Worm (Caenorhabditis elegans) whole organism, midembryonic: ENCODE measurements around the gene rib-1.

Source experiments
- T22C8.4 ChIP-seq: fragments of 200-800 bp; sonication (Bioruptor generic); IDR thresholded peaks from 2 replicates; pipeline ENCODE4 v1.3.6; 2022; ENCODE audit warnings: missing genetic modification characterization, missing compliant biosample characterization
- cog-1 ChIP-seq: sonication (generic microtip); optimal IDR thresholded peaks from 2 replicates; lab custom pipeline; 2016; ENCODE audit warnings: missing genetic modification characterization, missing compliant biosample characterization
- flt-1 ChIP-seq: fragments of 200-800 bp; sonication (Bioruptor generic); IDR thresholded peaks from 2 replicates; pipeline ENCODE4 v1.3.6; 2022; ENCODE audit warnings: missing genetic modification characterization, missing compliant biosample characterization
- klf-2 ChIP-seq: fragments of 200-800 bp; sonication (Bioruptor generic); conservative IDR thresholded peaks from 2 replicates; pipeline ENCODE4 v1.3.6; 2022; ENCODE audit warnings: missing genetic modification reagents, missing genetic modification characterization, missing compliant biosample characterization
- med-1 ChIP-seq: sonication (generic microtip); optimal IDR thresholded peaks from 2 replicates; lab custom pipeline; 2017; ENCODE audit warnings: missing genetic modification characterization, mild to moderate bottlenecking, missing compliant biosample characterization, antibody characterized with exemption, missing genetic modification reagents; ENCODE audit not compliant: insufficient read depth
- ref-1 ChIP-seq: fragments of 200-800 bp; sonication (Bioruptor generic); conservative IDR thresholded peaks from 2 replicates; pipeline ENCODE4 v1.3.6; 2022; ENCODE audit warnings: missing genetic modification reagents, missing genetic modification characterization, missing compliant biosample characterization
- tab-1 ChIP-seq: fragments of 200-800 bp; sonication (Bioruptor generic); IDR thresholded peaks from 2 replicates; pipeline ENCODE4 v1.3.6; 2022; ENCODE audit warnings: missing genetic modification characterization, missing compliant biosample characterization
- ztf-23 ChIP-seq: fragments of 200-800 bp; sonication (Bioruptor generic); IDR thresholded peaks from 2 replicates; pipeline ENCODE4 v1.3.6; 2022; ENCODE audit warnings: missing genetic modification reagents, missing genetic modification characterization, missing compliant biosample characterization
- ztf-29 ChIP-seq: fragments of 200-800 bp; sonication (Bioruptor generic); IDR thresholded peaks from 2 replicates; pipeline ENCODE4 v1.3.6; 2022; ENCODE audit warnings: missing genetic modification reagents, missing genetic modification characterization, missing compliant biosample characterization

rib-1 gene

ce11 chrIV:11593415-11594190 is 15.0 kb downstream of the rib-1 start, which contains the start of gene F40F11.3:
Gene F40F11.3 (minus strand): TSS chrIV:11594003.
- TF ChIP-seq cog-1 (tag; lab: Kevin White, UChicago), result peak; percentile 83
- no peak for TF ChIP-seq ztf-23
- TF ChIP-seq ztf-29 (GFP tag; lab: Robert Waterston, UW), result no peak; the same call in 1 of the 2 replicates
- peak; percentile 57 for TF ChIP-seq flt-1
- no peak for TF ChIP-seq tab-1 (GFP tag; lab: Robert Waterston, UW)
- peak; percentile 86 for TF ChIP-seq T22C8.4 (GFP tag; lab: Robert Waterston, UW)
- no peak for TF ChIP-seq ref-1
- TF ChIP-seq klf-2 (GFP tag; lab: Robert Waterston, UW), result no peak

ce11 chrIV:11594191-11594673 is 15.6 kb downstream of the rib-1 start, which contains the start of gene mig-38:
Gene mig-38 (plus strand): TSS chrIV:11594244.
- TF ChIP-seq klf-2 (GFP tag; lab: Robert Waterston, UW), result no peak

ce11 chrIV:11597079-11597478 is 18.5 kb downstream of the rib-1 start:
- TF ChIP-seq tab-1 (GFP tag; lab: Robert Waterston, UW) (no peak), ref-1 (no peak), T22C8.4 (GFP tag; lab: Robert Waterston, UW) (no peak), ztf-23 (no peak), ztf-29 (GFP tag; lab: Robert Waterston, UW) (no peak), med-1 (GFP tag; lab: Kevin White, UChicago) (no peak), flt-1 (no peak), cog-1 (tag; lab: Kevin White, UChicago) (no peak), klf-2 (GFP tag; lab: Robert Waterston, UW) (no peak)

ce11 chrIV:11599717-11600116 is 21.1 kb downstream of the rib-1 start:
- TF ChIP-seq flt-1 (no peak), tab-1 (GFP tag; lab: Robert Waterston, UW) (no peak), klf-2 (GFP tag; lab: Robert Waterston, UW) (no peak), T22C8.4 (GFP tag; lab: Robert Waterston, UW) (no peak), ztf-23 (no peak), ztf-29 (GFP tag; lab: Robert Waterston, UW) (no peak), ref-1 (no peak), cog-1 (tag; lab: Kevin White, UChicago) (no peak), med-1 (GFP tag; lab: Kevin White, UChicago) (no peak)

ce11 chrIV:11601721-11602405 is 23.3 kb downstream of the rib-1 start:
- TF ChIP-seq flt-1 (0 out of 2 replicates have a peak, but pooled peaks have one; percentile 51), ref-1 (no peak), klf-2 (GFP tag; lab: Robert Waterston, UW) (no peak), ztf-29 (GFP tag; lab: Robert Waterston, UW) (no peak), cog-1 (tag; lab: Kevin White, UChicago) (no peak), med-1 (GFP tag; lab: Kevin White, UChicago) (no peak)

- no peak for TF ChIP-seq tab-1 (GFP tag; lab: Robert Waterston, UW)
- no peak for TF ChIP-seq T22C8.4 (GFP tag; lab: Robert Waterston, UW)
- no peak for TF ChIP-seq ztf-29 (GFP tag; lab: Robert Waterston, UW)
- TF ChIP-seq klf-2 (GFP tag; lab: Robert Waterston, UW), result no peak
- TF ChIP-seq ztf-23, result no peak
- TF ChIP-seq ref-1, result no peak
- no peak for TF ChIP-seq med-1 (GFP tag; lab: Kevin White, UChicago)
- TF ChIP-seq cog-1 (tag; lab: Kevin White, UChicago), result no peak
- no peak for TF ChIP-seq flt-1
Observed at ce11 chrIV:11602498-11603068, 24.0 kb downstream of the rib-1 start, which contains the start of gene rps-11. Gene rps-11 (plus strand): TSS chrIV:11602641.

- TF ChIP-seq T22C8.4 (GFP tag; lab: Robert Waterston, UW) (no peak), cog-1 (tag; lab: Kevin White, UChicago) (no peak), flt-1 (no peak)
Observed at ce11 chrIV:11603265-11603840, 24.8 kb downstream of the rib-1 start.

- TF ChIP-seq T22C8.4 (GFP tag; lab: Robert Waterston, UW) (no peak), ztf-23 (peak; percentile 71), ref-1 (no peak), med-1 (GFP tag; lab: Kevin White, UChicago) (peak; percentile 56), ztf-29 (GFP tag; lab: Robert Waterston, UW) (no peak), cog-1 (tag; lab: Kevin White, UChicago) (no peak), tab-1 (GFP tag; lab: Robert Waterston, UW) (0 out of 2 replicates have a peak, but pooled peaks have one; percentile 36), flt-1 (peak; percentile 64; the same call in 1 of the 2 replicates), klf-2 (GFP tag; lab: Robert Waterston, UW) (no peak)
Observed at ce11 chrIV:11604909-11605308, 26.3 kb downstream of the rib-1 start, which contains the start of the genes ragc-1 and Y24F12A.1. Gene ragc-1 (minus strand): TSS chrIV:11604933. Gene Y24F12A.1 (plus strand): TSS chrIV:11605254.

ce11 chrIV:11616543-11616942 is 38.0 kb downstream of the rib-1 start:
- 0 out of 2 replicates have a peak, but pooled peaks have one; percentile 21 for TF ChIP-seq ztf-29 (GFP tag; lab: Robert Waterston, UW)
